Worm (Caenorhabditis elegans) whole organism, L1 larva: ENCODE results near the gene irld-3.

Experiments
- efl-1 ChIP-seq, 4 experiments: fragments of 150-350 bp; optimal IDR thresholded peaks in 3 of 4; peaks in 1 of 4; 1 replicate in 1 of 4; 2 replicates in 3 of 4; lab custom pipeline; 2014; ENCODE audit warnings: missing biosample characterization in 2 of 4, missing genetic modification characterization in 2 of 4, missing genetic modification reagents in 2 of 4
- lir-3 ChIP-seq: sonication (generic microtip); optimal IDR thresholded peaks from 2 replicates; lab custom pipeline; 2016; ENCODE audit warnings: mild to moderate bottlenecking, missing genetic modification characterization, moderate library complexity, missing compliant biosample characterization; ENCODE audit not compliant: poor library complexity
- sup-37 ChIP-seq: fragments of 200-800 bp; sonication (Bioruptor generic); optimal IDR thresholded peaks from 2 replicates; lab custom pipeline; 2018; ENCODE audit warnings: mild to moderate bottlenecking, missing genetic modification characterization, missing compliant biosample characterization
- zag-1 ChIP-seq: fragments of 150-350 bp; optimal IDR thresholded peaks from 2 replicates; lab custom pipeline; 2014; ENCODE audit warnings: missing biosample characterization, missing genetic modification characterization

DNA sequence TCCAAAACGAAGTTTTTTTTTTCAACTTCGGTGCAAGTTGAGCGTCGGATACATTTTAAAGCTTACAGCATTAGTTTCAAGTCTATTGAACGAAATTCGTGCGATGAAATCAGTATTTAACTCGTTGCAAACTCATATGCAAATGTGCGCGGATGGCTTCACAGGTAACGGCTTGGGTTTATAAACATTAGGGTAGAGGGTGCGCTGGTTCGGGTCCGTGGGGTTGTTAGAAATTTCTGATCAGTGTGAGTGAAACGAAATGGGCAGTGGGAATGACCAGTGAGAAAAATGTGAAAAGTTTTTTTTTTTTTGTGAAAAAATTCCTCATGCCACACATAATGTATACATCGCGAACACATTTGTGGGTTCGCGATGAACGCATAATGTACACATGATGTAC lies 24.8 kb upstream of the irld-3 start:
- TF ChIP-seq efl-1 (optimal IDR thresholded peaks at IDR 0.05; lab: Kevin White, UChicago) (no peak), efl-1 (GFP tag; optimal IDR thresholded peaks at IDR 0.05 in 1 of 2; lab: Kevin White, UChicago) (no peak), sup-37 (GFP tag; lab: Kevin White, UChicago) (no peak), zag-1 (tag; lab: Kevin White, UChicago) (no peak), lir-3 (tag; lab: Kevin White, UChicago) (no peak)
